Worm (Caenorhabditis elegans) whole organism, late embryonic: ENCODE measurements around the gene Y116A8C.465.

Experiments
- Y22D7AL.16 ChIP-seq: sonication (generic microtip); optimal IDR thresholded peaks from 2 replicates; lab custom pipeline; 2016; ENCODE audit warnings: missing genetic modification characterization, missing compliant biosample characterization
- dmd-4 ChIP-seq: sonication (generic microtip); optimal IDR thresholded peaks from 2 replicates; lab custom pipeline; 2016; ENCODE audit warnings: borderline replicate concordance, missing genetic modification characterization, missing compliant biosample characterization
- fax-1 ChIP-seq: sonication (generic microtip); optimal IDR thresholded peaks from 2 replicates; lab custom pipeline; 2016; ENCODE audit warnings: missing genotype, missing genetic modification characterization, missing compliant biosample characterization
- zip-5 ChIP-seq: sonication (generic microtip); optimal IDR thresholded peaks from 2 replicates; lab custom pipeline; 2016; ENCODE audit warnings: missing genetic modification characterization, missing compliant biosample characterization
- ztf-16 ChIP-seq: sonication (generic microtip); optimal IDR thresholded peaks from 2 replicates; lab custom pipeline; 2017; ENCODE audit warnings: missing genetic modification characterization, missing compliant biosample characterization

- TF ChIP-seq ztf-16 (tag; lab: Kevin White, UChicago) (no peak), zip-5 (no peak), fax-1 (tag; lab: Kevin White, UChicago) (no peak), Y22D7AL.16 (tag; lab: Kevin White, UChicago) (no peak), dmd-4 (tag; lab: Kevin White, UChicago) (no peak)
These were observed 11.8 kb upstream of the Y116A8C.465 start, which contains the start of gene Y116A8C.23 for ce11 chrIV:17053261-17053660.
